Fruit fly (Drosophila melanogaster) whole organism, adult: ENCODE data around the gene Polr3H.

Experiments
- CG11617 ChIP-seq: fragments of 200-800 bp; sonication (Bioruptor generic); optimal IDR thresholded peaks from 2 replicates; lab custom pipeline; 2017; ENCODE audit warnings: mild to moderate bottlenecking, missing biosample characterization, missing genetic modification reagents, missing genetic modification characterization
- CG12768 ChIP-seq: fragments of 200-800 bp; sonication (Bioruptor generic); optimal IDR thresholded peaks from 2 replicates; lab custom pipeline; 2017; ENCODE audit warnings: missing biosample characterization, missing genetic modification characterization, mild to moderate bottlenecking, moderate library complexity, missing genetic modification reagents
- CG14711 ChIP-seq: fragments of 200-800 bp; sonication (Bioruptor generic); optimal IDR thresholded peaks from 2 replicates; lab custom pipeline; 2018; ENCODE audit warnings: missing biosample characterization, mild to moderate bottlenecking, missing genetic modification characterization, moderate library complexity
- CG1620 ChIP-seq: fragments of 200-800 bp; sonication (Bioruptor generic); optimal IDR thresholded peaks from 2 replicates; lab custom pipeline; 2016; ENCODE audit warnings: missing biosample characterization, missing genetic modification characterization
- CG33017 ChIP-seq: fragments of 200-800 bp; sonication (Bioruptor generic); optimal IDR thresholded peaks from 2 replicates; lab custom pipeline; 2018; ENCODE audit warnings: missing biosample characterization, mild to moderate bottlenecking, missing genetic modification characterization, moderate library complexity
- CG5204 ChIP-seq: fragments of 200-800 bp; sonication (Bioruptor generic); optimal IDR thresholded peaks from 2 replicates; lab custom pipeline; 2016; ENCODE audit warnings: missing biosample characterization, missing genetic modification characterization
- CG7045 ChIP-seq: fragments of 200-800 bp; sonication (Bioruptor generic); optimal IDR thresholded peaks from 2 replicates; lab custom pipeline; 2017; ENCODE audit warnings: missing biosample characterization, mild to moderate bottlenecking, missing genetic modification characterization
- CG7101 ChIP-seq: fragments of 200-800 bp; sonication (Bioruptor generic); optimal IDR thresholded peaks from 2 replicates; lab custom pipeline; 2018; ENCODE audit warnings: missing biosample characterization, mild to moderate bottlenecking, missing genetic modification characterization, moderate library complexity
- Clk ChIP-seq: fragments of 200-800 bp; sonication (Bioruptor generic); optimal IDR thresholded peaks from 2 replicates; lab custom pipeline; 2017; ENCODE audit warnings: missing biosample characterization, missing genetic modification characterization
- Crg-1 ChIP-seq: fragments of 200-800 bp; sonication (Bioruptor generic); optimal IDR thresholded peaks from 2 replicates; lab custom pipeline; 2016; ENCODE audit warnings: missing biosample characterization, missing genetic modification characterization
- Hr96 ChIP-seq: fragments of 200-800 bp; sonication (Bioruptor generic); optimal IDR thresholded peaks from 2 replicates; lab custom pipeline; 2016; ENCODE audit warnings: missing biosample characterization, missing genetic modification characterization
- Mnt ChIP-seq: fragments of 200-800 bp; sonication (Bioruptor generic); optimal IDR thresholded peaks from 2 replicates; lab custom pipeline; 2016; ENCODE audit warnings: missing biosample characterization, mild to moderate bottlenecking, missing genetic modification characterization
- bab1 ChIP-seq: fragments of 200-800 bp; sonication (Bioruptor generic); optimal IDR thresholded peaks from 3 replicates; lab custom pipeline; 2019; ENCODE audit warnings: missing biosample characterization, mild to moderate bottlenecking, missing genetic modification characterization, moderate library complexity
- cic ChIP-seq: fragments of 200-800 bp; sonication (Bioruptor generic); optimal IDR thresholded peaks from 2 replicates; lab custom pipeline; 2017; ENCODE audit warnings: missing biosample characterization, mild to moderate bottlenecking, missing genetic modification characterization, moderate library complexity
- cnc ChIP-seq, 2 experiments: fragments of >200 bp; optimal IDR thresholded peaks; 2 replicates each; lab custom pipeline; 2017
- kay ChIP-seq: fragments of 200-800 bp; sonication (Bioruptor generic); peaks from one replicate; lab custom pipeline; 2016; ENCODE audit warnings: missing biosample characterization, missing genetic modification characterization, borderline replicate concordance
- ovo ChIP-seq: fragments of 200-800 bp; sonication (Bioruptor generic); optimal IDR thresholded peaks from 2 replicates; lab custom pipeline; 2016; ENCODE audit warnings: missing biosample characterization, missing genetic modification characterization
- pad ChIP-seq: fragments of 200-800 bp; sonication (Bioruptor generic); optimal IDR thresholded peaks from 3 replicates; lab custom pipeline; 2017; ENCODE audit warnings: missing biosample characterization, missing genetic modification characterization, mild to moderate bottlenecking, moderate library complexity, missing genetic modification reagents
- tj ChIP-seq: fragments of 200-800 bp; sonication (Bioruptor generic); optimal IDR thresholded peaks from 3 replicates; lab custom pipeline; 2017; ENCODE audit warnings: missing biosample characterization, mild to moderate bottlenecking, missing genetic modification characterization, moderate library complexity
- toe ChIP-seq: fragments of 200-800 bp; sonication (Bioruptor generic); optimal IDR thresholded peaks from 2 replicates; lab custom pipeline; 2016; ENCODE audit warnings: missing biosample characterization, missing genetic modification characterization

The Polr3H gene

dm6 chr3L:11695827-11696226, 47.3 kb downstream of the Polr3H start:
- TF ChIP-seq CG1620 (GFP tag; lab: Kevin White, UChicago) (no peak), kay (GFP tag; lab: Kevin White, UChicago) (peak; percentile 18)

dm6 chr3L:11696294-11697116, 47.9 kb downstream of the Polr3H start, which contains the start of gene Dph1:
TSS of gene Dph1 (minus strand) at chr3L:11696963.
- peak; percentile 8 for TF ChIP-seq ovo (GFP tag; lab: Kevin White, UChicago)
- peak; percentile 54 for TF ChIP-seq CG12768
- TF ChIP-seq toe (GFP tag; lab: Kevin White, UChicago): no peak
- TF ChIP-seq pad: peak; percentile 62
- peak; percentile 40 for TF ChIP-seq CG14711
- peak; percentile 71 for TF ChIP-seq Hr96 (GFP tag; lab: Kevin White, UChicago)
- peak; percentile 44 for TF ChIP-seq Clk (GFP tag; lab: Kevin White, UChicago)
- TF ChIP-seq Crg-1 (GFP tag; lab: Kevin White, UChicago): peak; percentile 88
- TF ChIP-seq CG7045 (GFP tag; lab: Kevin White, UChicago): peak; percentile 79
- peak; percentile 70 for TF ChIP-seq cic (GFP tag; lab: Kevin White, UChicago)
- TF ChIP-seq CG5204 (GFP tag; lab: Kevin White, UChicago): no peak
- peak; percentile 57 for TF ChIP-seq kay (GFP tag; lab: Kevin White, UChicago)
- peak; percentile 76 for TF ChIP-seq CG11617
- peak; percentile 64 for TF ChIP-seq CG1620 (GFP tag; lab: Kevin White, UChicago)
- TF ChIP-seq Mnt: peak; percentile 95
- TF ChIP-seq bab1 (GFP tag; lab: Kevin White, UChicago): peak; percentile 79
- peak; percentile 53 for TF ChIP-seq tj (GFP tag; lab: Kevin White, UChicago)
- TF ChIP-seq CG7101 (tag; lab: Kevin White, UChicago): peak; percentile 63
- TF ChIP-seq cnc (optimal IDR thresholded peaks at IDR 0.05; lab: Kevin White, UChicago): no peak
- peak; percentile 11 for TF ChIP-seq CG33017

dm6 chr3L:11699163-11699562, 50.6 kb downstream of the Polr3H start, which contains the start of gene Dnai2:
TSS of gene Dnai2 (minus strand) at chr3L:11699263.
- no peak for TF ChIP-seq Crg-1 (GFP tag; lab: Kevin White, UChicago)
- TF ChIP-seq Mnt: no peak
- no peak for TF ChIP-seq Clk (GFP tag; lab: Kevin White, UChicago)
- no peak for TF ChIP-seq Hr96 (GFP tag; lab: Kevin White, UChicago)
- TF ChIP-seq pad: no peak
- no peak for TF ChIP-seq cic (GFP tag; lab: Kevin White, UChicago)
- no peak for TF ChIP-seq CG1620 (GFP tag; lab: Kevin White, UChicago)
- no peak for TF ChIP-seq CG11617
- no peak for TF ChIP-seq CG12768
